Fruit fly (Drosophila melanogaster) whole organism, pupa: ENCODE data around the gene Pen.

Experiments
- CG12605 ChIP-seq: fragments of 200-800 bp; sonication (Bioruptor generic); IDR thresholded peaks from 2 replicates; pipeline ENCODE4 v1.3.6; 2022; ENCODE audit warnings: missing biosample characterization, missing genetic modification characterization
- Pif1B ChIP-seq: fragments of 200-800 bp; sonication (Bioruptor generic); optimal IDR thresholded peaks from 3 replicates; lab custom pipeline; 2016; ENCODE audit warnings: missing biosample characterization, missing genetic modification characterization

DNA sequence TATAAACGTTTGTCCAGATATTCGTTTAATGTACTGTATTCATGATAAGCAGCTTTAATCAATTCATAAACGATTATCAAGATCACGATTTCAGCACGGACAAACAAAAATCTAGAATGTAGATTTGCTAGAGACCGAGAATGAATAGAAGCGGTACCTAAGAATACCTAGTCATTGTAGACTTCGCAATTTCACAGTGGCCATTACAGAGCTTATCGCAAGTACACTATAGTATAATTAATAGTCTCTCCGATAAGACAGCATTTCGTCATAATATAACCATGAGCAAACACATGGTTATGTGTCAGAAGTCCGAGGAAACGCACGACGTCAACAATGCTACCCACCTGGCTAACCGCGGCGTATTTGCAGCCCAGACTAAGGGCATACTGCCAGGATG, 7.4 kb upstream of the Pen start, which contains the start of gene CG33301:
- TF ChIP-seq Pif1B (GFP tag; lab: Kevin White, UChicago) (no peak), CG12605 (GFP tag; lab: Robert Waterston, UW) (no peak)
